Fruit fly (Drosophila melanogaster) whole organism, embryonic: ENCODE data around the gene Aps.

Experiments
- ATbp ChIP-seq: fragments of 200-800 bp; sonication (Bioruptor generic); optimal IDR thresholded peaks from 2 replicates; lab custom pipeline; 2017; ENCODE audit warnings: missing biosample characterization, mild to moderate bottlenecking, missing genetic modification characterization, missing genetic modification reagents
- Awh ChIP-seq: fragments of 200-800 bp; sonication (Bioruptor generic); IDR thresholded peaks from 2 replicates; pipeline ENCODE4, ENCODE4 v1.3.6; 2022; ENCODE audit warnings: missing biosample characterization, missing genetic modification characterization
- Blimp-1 ChIP-seq: fragments of 200-800 bp; sonication (Bioruptor generic); optimal IDR thresholded peaks from 3 replicates; lab custom pipeline; 2018; ENCODE audit warnings: missing biosample characterization, missing genetic modification characterization, mild to moderate bottlenecking, moderate library complexity, missing genetic modification reagents
- BtbVII ChIP-seq: fragments of 200-800 bp; sonication (Bioruptor generic); optimal IDR thresholded peaks from 3 replicates; lab custom pipeline; 2017; ENCODE audit warnings: missing biosample characterization, mild to moderate bottlenecking, missing genetic modification characterization
- C15 ChIP-seq: fragments of 200-800 bp; sonication (Bioruptor generic); IDR thresholded peaks from 3 replicates; pipeline ENCODE4 v1.3.6; 2022; ENCODE audit warnings: missing biosample characterization, missing genetic modification characterization
- CG10209 ChIP-seq: fragments of 200-800 bp; sonication (Bioruptor generic); optimal IDR thresholded peaks from 3 replicates; lab custom pipeline; 2017; ENCODE audit warnings: missing biosample characterization, mild to moderate bottlenecking, missing genetic modification characterization, missing genetic modification reagents
- CG10321 ChIP-seq: fragments of 200-800 bp; sonication (Bioruptor generic); IDR thresholded peaks from 2 replicates; pipeline ENCODE4 v1.3.6; 2022; ENCODE audit warnings: missing biosample characterization, missing genetic modification characterization
- CG12104 ChIP-seq: fragments of 200-800 bp; sonication (Bioruptor generic); optimal IDR thresholded peaks from 3 replicates; lab custom pipeline; 2016; ENCODE audit warnings: missing biosample characterization, missing genetic modification characterization
- CG14050 ChIP-seq: fragments of 200-800 bp; sonication (Bioruptor generic); IDR thresholded peaks from 3 replicates; pipeline ENCODE4 v1.3.6; 2022; ENCODE audit warnings: missing biosample characterization, missing genetic modification characterization
- CG1529 ChIP-seq: fragments of 200-800 bp; sonication (Bioruptor generic); optimal IDR thresholded peaks from 3 replicates; lab custom pipeline; 2018; ENCODE audit warnings: missing biosample characterization, missing genetic modification characterization
- CG15696 ChIP-seq: fragments of 200-800 bp; sonication (Bioruptor generic); optimal IDR thresholded peaks from 2 replicates; lab custom pipeline; 2019; ENCODE audit warnings: missing biosample characterization, mild to moderate bottlenecking, missing genetic modification characterization, moderate library complexity
- CG1602 ChIP-seq: fragments of 200-800 bp; sonication (Bioruptor generic); optimal IDR thresholded peaks from 3 replicates; lab custom pipeline; 2016; ENCODE audit warnings: missing biosample characterization, missing genetic modification characterization
- CG17802 ChIP-seq: fragments of 200-800 bp; sonication (Bioruptor generic); optimal IDR thresholded peaks from 2 replicates; lab custom pipeline; 2018; ENCODE audit warnings: missing biosample characterization, mild to moderate bottlenecking, missing genetic modification characterization, moderate library complexity
- CG1832 ChIP-seq: fragments of 200-800 bp; sonication (Bioruptor generic); optimal IDR thresholded peaks from 2 replicates; lab custom pipeline; 2017; ENCODE audit warnings: missing biosample characterization, mild to moderate bottlenecking, missing genetic modification characterization, inconsistent platforms
- CG2116 ChIP-seq: fragments of 200-800 bp; sonication (Bioruptor generic); optimal IDR thresholded peaks from 3 replicates; lab custom pipeline; 2018; ENCODE audit warnings: missing biosample characterization, mild to moderate bottlenecking, missing genetic modification characterization
- CG2875 ChIP-seq: fragments of 200-800 bp; sonication (Bioruptor generic); optimal IDR thresholded peaks from 2 replicates; lab custom pipeline; 2017; ENCODE audit warnings: missing biosample characterization, mild to moderate bottlenecking, missing genetic modification characterization, missing genetic modification reagents
- CG3163 ChIP-seq: fragments of 200-800 bp; sonication (Bioruptor generic); optimal IDR thresholded peaks from 3 replicates; lab custom pipeline; 2016; ENCODE audit warnings: missing biosample characterization, missing genetic modification characterization
- CG32532 ChIP-seq: fragments of 200-800 bp; sonication (Bioruptor generic); IDR thresholded peaks from 2 replicates; pipeline ENCODE4 v1.3.6; 2022; ENCODE audit warnings: missing biosample characterization, missing genetic modification characterization
- CG33557 ChIP-seq: fragments of 200-800 bp; sonication (Bioruptor generic); optimal IDR thresholded peaks from 2 replicates; lab custom pipeline; 2019; ENCODE audit warnings: missing biosample characterization, mild to moderate bottlenecking, missing genetic modification characterization, moderate library complexity
- CG3847 ChIP-seq: fragments of 200-800 bp; sonication (Bioruptor generic); IDR thresholded peaks from 2 replicates; pipeline ENCODE4 v1.3.6; 2022; ENCODE audit warnings: missing biosample characterization, missing genetic modification characterization
- CG42726 ChIP-seq: fragments of 200-800 bp; sonication (Bioruptor generic); IDR thresholded peaks from 2 replicates; pipeline ENCODE4 v1.3.6; 2022; ENCODE audit warnings: missing biosample characterization, missing genetic modification characterization; ENCODE audit not compliant: partially characterized antibody
- CG4424 ChIP-seq: fragments of 200-800 bp; sonication (Bioruptor generic); optimal IDR thresholded peaks from 3 replicates; lab custom pipeline; 2016; ENCODE audit warnings: missing biosample characterization, missing genetic modification characterization
- CG4854 ChIP-seq: fragments of 200-800 bp; sonication (Bioruptor generic); optimal IDR thresholded peaks from 2 replicates; lab custom pipeline; 2016; ENCODE audit warnings: missing biosample characterization, missing genetic modification characterization, inconsistent platforms
- CG6175 ChIP-seq: fragments of 200-800 bp; sonication (Bioruptor generic); IDR thresholded peaks from 3 replicates; pipeline ENCODE4 v1.3.6; 2022; ENCODE audit warnings: missing biosample characterization, missing genetic modification characterization
- CG6854 ChIP-seq: fragments of 200-800 bp; sonication (Bioruptor generic); optimal IDR thresholded peaks from 3 replicates; lab custom pipeline; 2017; ENCODE audit warnings: missing biosample characterization, mild to moderate bottlenecking, missing genetic modification characterization
- CG7963 ChIP-seq: fragments of 200-800 bp; sonication (Bioruptor generic); IDR thresholded peaks from 3 replicates; pipeline ENCODE4 v1.3.6; 2022; ENCODE audit warnings: missing biosample characterization, missing genetic modification characterization; ENCODE audit not compliant: partially characterized antibody
- CG7987 ChIP-seq: fragments of 200-800 bp; sonication (Bioruptor generic); optimal IDR thresholded peaks from 2 replicates; lab custom pipeline; 2018; ENCODE audit warnings: missing biosample characterization, mild to moderate bottlenecking, missing genetic modification characterization, moderate library complexity
- CG8388 ChIP-seq: fragments of 200-800 bp; sonication (Bioruptor generic); optimal IDR thresholded peaks from 2 replicates; lab custom pipeline; 2019; ENCODE audit warnings: missing biosample characterization, mild to moderate bottlenecking, missing genetic modification characterization, moderate library complexity
- CG9932 ChIP-seq: fragments of 200-800 bp; sonication (Bioruptor generic); IDR thresholded peaks from 2 replicates; pipeline ENCODE4 v1.3.6; 2022; ENCODE audit warnings: missing biosample characterization, missing genetic modification characterization
- Dref ChIP-seq: fragments of 200-800 bp; sonication (Bioruptor generic); IDR thresholded peaks from 2 replicates; pipeline ENCODE4 v1.3.6; 2022; ENCODE audit warnings: missing biosample characterization, missing genetic modification characterization
- H15 ChIP-seq: fragments of 200-800 bp; sonication (Bioruptor generic); IDR thresholded peaks from 3 replicates; pipeline ENCODE4 v1.3.6; 2022; ENCODE audit warnings: missing biosample characterization, missing genetic modification characterization
- Scr ChIP-seq: fragments of 200-800 bp; sonication (Bioruptor generic); IDR thresholded peaks from 2 replicates; pipeline ENCODE4 v1.3.6; 2022; ENCODE audit warnings: missing biosample characterization, missing genetic modification characterization; ENCODE audit not compliant: partially characterized antibody
- ac ChIP-seq: fragments of 200-800 bp; sonication (Bioruptor generic); optimal IDR thresholded peaks from 3 replicates; lab custom pipeline; 2017; ENCODE audit warnings: missing biosample characterization, mild to moderate bottlenecking, missing genetic modification characterization
- ap ChIP-seq: fragments of 200-800 bp; sonication (Bioruptor generic); IDR thresholded peaks from 2 replicates; pipeline ENCODE4 v1.3.6; 2022; ENCODE audit warnings: missing biosample characterization, missing genetic modification characterization
- btn ChIP-seq: fragments of 200-800 bp; sonication (Bioruptor generic); optimal IDR thresholded peaks from 2 replicates; lab custom pipeline; 2016; ENCODE audit warnings: missing biosample characterization, missing genetic modification characterization
- chinmo ChIP-seq: fragments of 200-800 bp; sonication (Bioruptor generic); IDR thresholded peaks from 4 replicates; pipeline ENCODE4 v1.3.6; 2022; ENCODE audit warnings: missing biosample characterization, missing genetic modification characterization; ENCODE audit not compliant: partially characterized antibody
- chn ChIP-seq: fragments of 200-800 bp; sonication (Bioruptor generic); optimal IDR thresholded peaks from 2 replicates; lab custom pipeline; 2016; ENCODE audit warnings: missing biosample characterization, missing genetic modification characterization
- crp ChIP-seq, 2 experiments: fragments of 200-800 bp; sonication (Bioruptor generic); optimal IDR thresholded peaks; 2 replicates in 1 of 2; 3 replicates in 1 of 2; lab custom pipeline; 2017; ENCODE audit warnings: missing biosample characterization in 2 of 2, missing genetic modification characterization in 2 of 2, mild to moderate bottlenecking in 1 of 2, moderate library complexity in 1 of 2
- fd64A ChIP-seq: fragments of 200-800 bp; sonication (Bioruptor generic); optimal IDR thresholded peaks from 3 replicates; lab custom pipeline; 2018; ENCODE audit warnings: missing biosample characterization, mild to moderate bottlenecking, missing genetic modification characterization
- gcm ChIP-seq: fragments of 200-800 bp; sonication (Bioruptor generic); optimal IDR thresholded peaks from 2 replicates; lab custom pipeline; 2019; ENCODE audit warnings: missing biosample characterization, mild to moderate bottlenecking, missing genetic modification characterization, moderate library complexity
- gro ChIP-seq: fragments of 200-800 bp; sonication (Bioruptor generic); optimal IDR thresholded peaks from 2 replicates; lab custom pipeline; 2016; ENCODE audit warnings: missing biosample characterization, missing genetic modification characterization
- ham ChIP-seq: fragments of 200-800 bp; sonication (Bioruptor generic); IDR thresholded peaks from 2 replicates; pipeline ENCODE4 v1.3.6; 2022; ENCODE audit warnings: missing biosample characterization, missing genetic modification characterization
- maf-S ChIP-seq: fragments of 200-800 bp; sonication (Bioruptor generic); optimal IDR thresholded peaks from 2 replicates; lab custom pipeline; 2016; ENCODE audit warnings: missing biosample characterization, missing genetic modification characterization
- nau ChIP-seq: fragments of 200-800 bp; sonication (Bioruptor generic); optimal IDR thresholded peaks from 3 replicates; lab custom pipeline; 2017; ENCODE audit warnings: missing biosample characterization, mild to moderate bottlenecking, missing genetic modification characterization, missing genetic modification reagents
- nerfin-1 ChIP-seq: fragments of 200-800 bp; sonication (Bioruptor generic); optimal IDR thresholded peaks from 3 replicates; lab custom pipeline; 2019; ENCODE audit warnings: missing biosample characterization, mild to moderate bottlenecking, missing genetic modification characterization, moderate library complexity
- p53 ChIP-seq: fragments of 200-800 bp; sonication (Bioruptor generic); optimal IDR thresholded peaks from 2 replicates; lab custom pipeline; 2016; ENCODE audit warnings: missing biosample characterization, missing genetic modification characterization
- pnt ChIP-seq: fragments of 200-800 bp; sonication (Bioruptor generic); optimal IDR thresholded peaks from 3 replicates; lab custom pipeline; 2016; ENCODE audit warnings: missing biosample characterization, missing genetic modification characterization
- sisA ChIP-seq: fragments of 200-800 bp; sonication (Bioruptor generic); IDR thresholded peaks from 2 replicates; pipeline ENCODE4 v1.3.6; 2022; ENCODE audit warnings: missing biosample characterization, missing genetic modification characterization
- sqz ChIP-seq: fragments of 200-800 bp; sonication (Bioruptor generic); optimal IDR thresholded peaks from 3 replicates; lab custom pipeline; 2018; ENCODE audit warnings: missing biosample characterization, mild to moderate bottlenecking, missing genetic modification characterization
- sr ChIP-seq: fragments of 200-800 bp; sonication (Bioruptor generic); IDR thresholded peaks from 3 replicates; pipeline ENCODE4 v1.3.6; 2022; ENCODE audit warnings: missing biosample characterization, missing genetic modification characterization

The Aps gene

DNA sequence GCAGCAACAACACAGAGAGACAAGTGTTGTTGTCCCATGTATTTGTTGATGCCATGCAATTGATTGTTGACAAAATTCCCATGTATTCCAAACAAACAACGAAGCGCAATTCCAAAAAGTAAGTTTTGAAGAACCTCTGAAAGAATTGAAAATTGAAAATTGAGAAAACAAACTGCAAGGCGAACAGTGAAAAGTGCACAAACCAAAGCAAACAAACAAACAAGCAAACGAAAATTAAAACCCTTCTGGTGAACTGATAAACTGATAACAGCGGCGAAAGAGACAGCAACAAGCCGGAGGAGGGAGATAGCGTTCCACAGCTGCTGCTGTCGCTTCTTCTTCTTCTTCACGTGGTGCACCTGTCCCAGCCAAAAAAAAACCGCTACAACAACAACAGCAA lies 40.4 kb downstream of the Aps start (continued):
- peak; percentile 37 for TF ChIP-seq nau
- peak; percentile 48 for TF ChIP-seq nerfin-1 (tag; lab: Kevin White, UChicago)
- no peak for TF ChIP-seq H15 (GFP tag; lab: Robert Waterston, UW)
- no peak for TF ChIP-seq CG6175
- peak; percentile 35 for TF ChIP-seq maf-S (GFP tag; lab: Kevin White, UChicago)
- TF ChIP-seq ac (GFP tag; lab: Kevin White, UChicago) = peak; percentile 76
- TF ChIP-seq CG10209 (GFP tag; lab: Kevin White, UChicago) = peak; percentile 18
- TF ChIP-seq CG1602 (GFP tag; lab: Kevin White, UChicago) = peak; percentile 15
- no peak for TF ChIP-seq CG7963
- peak; percentile 31 for TF ChIP-seq fd64A (GFP tag; lab: Kevin White, UChicago)
- TF ChIP-seq p53 (GFP tag; lab: Kevin White, UChicago) = no peak
- TF ChIP-seq chn (GFP tag; lab: Kevin White, UChicago) = peak; percentile 11
- TF ChIP-seq CG4854 (GFP tag; lab: Kevin White, UChicago) = no peak
- peak; percentile 1 for TF ChIP-seq CG8388 (GFP tag; lab: Kevin White, UChicago)
- peak; percentile 65 for TF ChIP-seq CG15696
- peak; percentile 1 for TF ChIP-seq CG12104 (GFP tag; lab: Kevin White, UChicago)
- no peak for TF ChIP-seq ham
- peak; percentile 1 for TF ChIP-seq gcm (GFP tag; lab: Kevin White, UChicago)
- TF ChIP-seq Blimp-1 (GFP tag; lab: Kevin White, UChicago) = peak; percentile 5
- TF ChIP-seq CG4424 (GFP tag; lab: Kevin White, UChicago) = peak; percentile 18
- TF ChIP-seq CG7987 = peak; percentile 9
- TF ChIP-seq CG1832 (GFP tag; lab: Kevin White, UChicago) = peak; percentile 57
- TF ChIP-seq Dref (GFP tag; lab: Robert Waterston, UW) = no peak
- peak; percentile 2 for TF ChIP-seq CG3163 (GFP tag; lab: Kevin White, UChicago)
- TF ChIP-seq CG2875 = peak; percentile 46
- TF ChIP-seq CG42726 (GFP tag; lab: Robert Waterston, UW) = no peak
- TF ChIP-seq CG2116 (GFP tag; lab: Kevin White, UChicago) = peak; percentile 15
- peak; percentile 38 for TF ChIP-seq CG33557 (GFP tag; lab: Kevin White, UChicago)
- peak; percentile 46 for TF ChIP-seq ATbp (GFP tag; lab: Kevin White, UChicago)
- TF ChIP-seq Scr (GFP tag; lab: Robert Waterston, UW) = no peak
- TF ChIP-seq CG14050 (GFP tag; lab: Robert Waterston, UW) = no peak
- TF ChIP-seq ap (GFP tag; lab: Robert Waterston, UW) = no peak
- TF ChIP-seq CG1529 (GFP tag; lab: Kevin White, UChicago) = peak; percentile 48
- TF ChIP-seq crp (GFP tag; optimal IDR thresholded peaks at IDR 0.05; lab: Kevin White, UChicago) = peak in 1 of 2 experiments; percentile 48

DNA sequence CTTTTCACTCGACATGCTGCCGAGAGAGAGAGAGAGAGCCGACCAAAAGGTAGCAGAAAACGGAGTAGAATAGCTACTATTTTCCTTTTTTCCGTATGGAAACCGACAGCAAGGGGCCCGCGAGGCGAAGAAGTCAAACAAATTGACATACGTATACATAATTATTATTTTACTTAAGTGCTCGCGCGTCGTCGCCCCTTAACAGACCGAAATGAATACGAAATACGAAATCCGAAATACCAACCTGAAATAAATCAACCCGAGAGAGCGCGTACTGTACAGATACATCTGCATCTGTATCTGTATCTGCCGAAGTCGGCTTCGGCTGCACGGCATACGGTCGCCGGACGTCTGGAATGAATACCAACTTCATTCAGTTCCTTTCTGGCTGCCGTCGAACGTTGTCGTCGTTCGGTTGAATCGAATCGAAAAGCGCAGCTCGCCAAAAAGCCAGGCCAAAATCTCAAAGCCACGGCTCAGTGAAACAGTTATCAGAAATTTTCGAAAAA lies 41.4 kb downstream of the Aps start:
- TF ChIP-seq CG32532 (peak; percentile 55; the same call in 1 of the 2 replicates), sisA (no peak), pnt (GFP tag; lab: Kevin White, UChicago) (no peak), BtbVII (peak; percentile 21), Awh (peak; percentile 57; the same call in 1 of the 2 replicates), CG10321 (GFP tag; lab: Robert Waterston, UW) (peak; percentile 63; the same call in 1 of the 2 replicates), gro (GFP tag; lab: Kevin White, UChicago) (peak; percentile 32), CG3847 (GFP tag; lab: Robert Waterston, UW) (peak; percentile 41; the same call in 1 of the 2 replicates), CG9932 (GFP tag; lab: Robert Waterston, UW) (peak; percentile 48; the same call in 1 of the 2 replicates), sqz (peak; percentile 39), C15 (0 out of 3 replicates have a peak, but pooled peaks have one; percentile 16), chinmo (GFP tag; lab: Robert Waterston, UW) (peak; percentile 98), CG17802 (no peak), CG15696 (no peak), btn (GFP tag; lab: Kevin White, UChicago) (peak; percentile 30), sr (GFP tag; lab: Robert Waterston, UW) (peak; percentile 70), CG6854 (peak; percentile 53)
